Fruit fly (Drosophila melanogaster): ENCODE measurements around the gene CG8997.

CG8997 gene

dm6 chr2L:13873147-13873546, 28.0 kb upstream of the CG8997 start:
- TF ChIP-seq CG6163 (GFP tag; IDR thresholded peaks at IDR 0.05) (no peak), Smox (GFP tag; optimal IDR thresholded peaks at IDR 0.05) (no peak), CG6808 (GFP tag; optimal IDR thresholded peaks at IDR 0.05) (no peak), Eip75B (GFP tag; optimal IDR thresholded peaks at IDR 0.05) (no peak), CG34406 (GFP tag; optimal IDR thresholded peaks at IDR 0.05) (no peak), cyc (GFP tag; optimal IDR thresholded peaks at IDR 0.05) (no peak), svp (GFP tag) (no peak), ss (GFP tag; optimal IDR thresholded peaks at IDR 0.05) (no peak)

dm6 chr2L:13869400-13869799, 24.3 kb upstream of the CG8997 start:
- TF ChIP-seq ss (GFP tag; optimal IDR thresholded peaks at IDR 0.05) (peak in 1 of 2 experiments; percentile 67), Ets21C (GFP tag; optimal IDR thresholded peaks at IDR 0.05) (no peak)

DNA sequence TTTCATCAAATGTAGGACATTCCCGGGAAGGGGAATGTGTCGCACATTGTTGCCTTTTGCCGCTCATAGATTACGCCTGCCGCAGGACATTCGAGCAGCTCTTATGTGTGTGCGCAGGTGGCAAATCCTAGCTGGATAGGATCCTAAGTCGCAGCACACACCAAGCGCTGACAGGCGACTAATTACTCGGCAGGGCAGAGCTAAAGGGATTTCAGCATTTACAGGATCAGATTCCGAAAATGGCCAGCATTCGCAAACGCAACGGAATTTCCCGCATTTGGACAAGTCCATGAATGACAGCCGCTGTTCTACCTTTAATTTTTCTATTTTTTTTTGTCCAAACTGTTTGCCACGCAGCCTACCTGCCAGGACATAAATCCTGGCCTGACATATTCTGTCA, 22.5 kb upstream of the CG8997 start:
- TF ChIP-seq CG32006 (GFP tag; optimal IDR thresholded peaks at IDR 0.05) (no peak), Lpt (GFP tag; optimal IDR thresholded peaks at IDR 0.05) (no peak), CG11762 (GFP tag; optimal IDR thresholded peaks at IDR 0.05; ENCODE audit: insufficient read depth) (no peak), fd59A (GFP tag; optimal IDR thresholded peaks at IDR 0.05) (no peak), svp (GFP tag) (no peak), Blimp-1 (GFP tag; optimal IDR thresholded peaks at IDR 0.05) (no peak), CG15336 (GFP tag; IDR thresholded peaks at IDR 0.05) (no peak), CG3032 (tag; optimal IDR thresholded peaks at IDR 0.05) (no peak), Smox (GFP tag; optimal IDR thresholded peaks at IDR 0.05) (no peak), salr (GFP tag; optimal IDR thresholded peaks at IDR 0.05) (no peak), CG8119 (GFP tag; IDR thresholded peaks at IDR 0.05) (no peak), Eip75B (GFP tag; optimal IDR thresholded peaks at IDR 0.05) (no peak), CG6276 (GFP tag; optimal IDR thresholded peaks at IDR 0.05) (no peak), lz (GFP tag; optimal IDR thresholded peaks at IDR 0.05) (no peak)

DNA sequence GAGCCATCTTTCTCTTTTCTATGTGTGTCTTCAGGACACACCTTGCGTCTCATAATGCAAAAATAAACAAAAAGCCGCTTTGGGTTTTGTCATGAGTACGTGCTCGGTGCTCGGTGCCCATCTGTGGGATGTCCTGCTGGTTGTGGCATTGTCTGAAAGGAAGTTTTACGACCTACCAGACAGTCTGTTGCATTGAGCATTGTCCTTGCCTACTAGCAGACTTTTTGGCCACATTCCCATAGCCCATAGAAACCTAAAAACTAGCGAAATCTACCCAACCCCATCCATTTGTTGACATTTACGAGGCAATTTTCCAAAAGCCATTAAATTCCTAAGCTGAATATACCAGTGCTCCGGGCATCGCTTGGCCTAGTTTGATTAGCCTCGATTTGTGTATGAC, 6.0 kb upstream of the CG8997 start:
- TF ChIP-seq CG1621 (tag; optimal IDR thresholded peaks at IDR 0.05) (no peak), CG7368 (GFP tag; optimal IDR thresholded peaks at IDR 0.05) (no peak), CG4318 (GFP tag; optimal IDR thresholded peaks at IDR 0.05) (no peak), CG6276 (GFP tag; optimal IDR thresholded peaks at IDR 0.05) (no peak)

DNA sequence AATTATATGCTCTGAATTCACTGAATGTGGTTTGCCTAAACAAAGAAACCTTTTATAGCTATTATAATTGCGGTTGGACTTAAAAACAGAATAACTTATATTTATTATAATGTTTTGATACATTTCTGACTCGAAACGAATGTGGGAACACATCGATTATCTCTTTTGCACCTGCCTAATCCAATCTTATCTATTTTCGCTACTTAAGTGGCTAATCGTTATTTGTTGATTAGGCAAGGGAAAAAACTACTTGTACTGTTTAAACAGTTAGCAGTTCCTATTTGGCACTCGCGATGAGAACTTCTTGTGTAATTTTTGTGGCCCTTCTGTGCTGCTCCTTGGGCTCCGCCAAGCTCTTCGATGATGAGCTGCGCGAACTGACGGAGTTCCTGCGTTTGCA, 4.0 kb upstream of the CG8997 start, which contains the start of gene CG7968:
TSS of gene CG7968 (plus strand) at position 276 of the 400 bp plus-strand sequence.
- TF ChIP-seq Ets96B (tag; optimal IDR thresholded peaks at IDR 0.05) (no peak), Ets21C (GFP tag; optimal IDR thresholded peaks at IDR 0.05) (no peak), Hr4 (GFP tag; optimal IDR thresholded peaks at IDR 0.05) (no peak), dac (GFP tag; optimal IDR thresholded peaks at IDR 0.05) (no peak), vri (GFP tag; optimal IDR thresholded peaks at IDR 0.05) (no peak), Met (GFP tag; optimal IDR thresholded peaks at IDR 0.05) (no peak), CG8319 (GFP tag; optimal IDR thresholded peaks at IDR 0.05) (no peak), CG3919 (GFP tag; optimal IDR thresholded peaks at IDR 0.05) (no peak), CG8632 (GFP tag; optimal IDR thresholded peaks at IDR 0.05) (no peak), CG1621 (tag; optimal IDR thresholded peaks at IDR 0.05) (no peak), CG3032 (tag; optimal IDR thresholded peaks at IDR 0.05) (no peak), acj6 (GFP tag; optimal IDR thresholded peaks at IDR 0.05) (no peak), fd85E (GFP tag; optimal IDR thresholded peaks at IDR 0.05) (no peak), fkh (GFP tag; optimal IDR thresholded peaks at IDR 0.05) (no peak), CG15336 (GFP tag; IDR thresholded peaks at IDR 0.05) (no peak), CG31627 (GFP tag; optimal IDR thresholded peaks at IDR 0.05) (no peak), dsx (GFP tag; optimal IDR thresholded peaks at IDR 0.05; ENCODE audit: poor library complexity, severe bottlenecking) (no peak)

Measured in whole organism, prepupa.